Worm (Caenorhabditis elegans) whole organism, L2 larva: ENCODE data around the gene tbc-9.

ENCODE experiments used
- R02D3.7 ChIP-seq: fragments of 150-350 bp; optimal IDR thresholded peaks from 2 replicates; lab custom pipeline; 2014; ENCODE audit warnings: missing biosample characterization, missing genetic modification characterization
- ama-1 ChIP-seq: fragments of 150-350 bp; optimal IDR thresholded peaks from 2 replicates; lab custom pipeline; 2018; ENCODE audit warnings: inconsistent platforms
- ceh-82 ChIP-seq: fragments of 150-350 bp; optimal IDR thresholded peaks from 2 replicates; lab custom pipeline; 2014; ENCODE audit warnings: missing biosample characterization, missing genetic modification characterization
- lin-13 ChIP-seq: fragments of 150-350 bp; optimal IDR thresholded peaks from 2 replicates; lab custom pipeline; 2014; ENCODE audit warnings: missing biosample characterization, missing genetic modification reagents, missing genetic modification characterization
- nhr-11 ChIP-seq: fragments of 150-350 bp; optimal IDR thresholded peaks from 2 replicates; lab custom pipeline; 2014; ENCODE audit warnings: missing biosample characterization, missing genetic modification characterization
- skn-1 ChIP-seq: sonication (generic microtip); optimal IDR thresholded peaks from 2 replicates; lab custom pipeline; 2017; ENCODE audit warnings: missing biosample characterization, missing genetic modification characterization
- unc-62 ChIP-seq: fragments of 150-350 bp; optimal IDR thresholded peaks from 2 replicates; lab custom pipeline; 2014; ENCODE audit warnings: missing biosample characterization, missing genetic modification reagents, missing genetic modification characterization
- zag-1 ChIP-seq: fragments of 150-350 bp; optimal IDR thresholded peaks from 2 replicates; lab custom pipeline; 2014; ENCODE audit warnings: missing biosample characterization, missing genetic modification characterization

- no peak for TF ChIP-seq lin-13 (GFP tag; lab: Kevin White, UChicago)
- TF ChIP-seq unc-62 (GFP tag; lab: Kevin White, UChicago), result no peak
- TF ChIP-seq skn-1 (tag; lab: Kevin White, UChicago), result no peak
- TF ChIP-seq ama-1 (lab: Kevin White, UChicago), result no peak
- no peak for TF ChIP-seq nhr-11 (tag; lab: Kevin White, UChicago)
- no peak for TF ChIP-seq ceh-82
- no peak for TF ChIP-seq zag-1 (tag; lab: Kevin White, UChicago)
- no peak for TF ChIP-seq R02D3.7 (tag; lab: Kevin White, UChicago)
These were observed 6.3 kb upstream of the tbc-9 start, which contains the start of gene afmd-2 for ce11 chrIV:13508924-13509323.
